Fruit fly (Drosophila melanogaster): ENCODE data around the gene Obp83b.

The Obp83b gene

dm6 chr3R:6006595-6006994, 30.0 kb upstream of the Obp83b start:
- TF ChIP-seq ovo (GFP tag; optimal IDR thresholded peaks at IDR 0.05) (no peak), tj (GFP tag; optimal IDR thresholded peaks at IDR 0.05) (no peak), bab1 (GFP tag; optimal IDR thresholded peaks at IDR 0.05) (no peak), CG7045 (GFP tag; optimal IDR thresholded peaks at IDR 0.05) (no peak), Hr96 (GFP tag; optimal IDR thresholded peaks at IDR 0.05) (no peak), CG33017 (tag; optimal IDR thresholded peaks at IDR 0.05) (no peak), CG5204 (GFP tag; optimal IDR thresholded peaks at IDR 0.05) (no peak)

dm6 chr3R:5998831-5999230, 22.2 kb upstream of the Obp83b start:
- TF ChIP-seq pad (GFP tag; optimal IDR thresholded peaks at IDR 0.05) = no peak
- TF ChIP-seq Mnt (GFP tag; optimal IDR thresholded peaks at IDR 0.05) = no peak
- no peak for TF ChIP-seq Clk (GFP tag; optimal IDR thresholded peaks at IDR 0.05)
- no peak for TF ChIP-seq CG7101 (tag; optimal IDR thresholded peaks at IDR 0.05)

dm6 chr3R:5998235-5998666, 21.6 kb upstream of the Obp83b start:
- peak; percentile 10 for TF ChIP-seq bab1 (GFP tag; optimal IDR thresholded peaks at IDR 0.05)
- no peak for TF ChIP-seq CG7045 (GFP tag; optimal IDR thresholded peaks at IDR 0.05)
- no peak for TF ChIP-seq CG11617 (GFP tag; optimal IDR thresholded peaks at IDR 0.05)

- TF ChIP-seq cic (GFP tag; optimal IDR thresholded peaks at IDR 0.05) (no peak), CG12768 (GFP tag; optimal IDR thresholded peaks at IDR 0.05) (no peak), kay (GFP tag; ENCODE audit: borderline replicate concordance) (no peak), CG1620 (GFP tag; optimal IDR thresholded peaks at IDR 0.05) (no peak), bab1 (GFP tag; optimal IDR thresholded peaks at IDR 0.05) (no peak), cnc (optimal IDR thresholded peaks at IDR 0.05) (no peak), tj (GFP tag; optimal IDR thresholded peaks at IDR 0.05) (no peak), CG7045 (GFP tag; optimal IDR thresholded peaks at IDR 0.05) (no peak), CG33017 (tag; optimal IDR thresholded peaks at IDR 0.05) (no peak), CG11617 (GFP tag; optimal IDR thresholded peaks at IDR 0.05) (no peak), pad (GFP tag; optimal IDR thresholded peaks at IDR 0.05) (no peak), Mnt (GFP tag; optimal IDR thresholded peaks at IDR 0.05) (no peak), CG5204 (GFP tag; optimal IDR thresholded peaks at IDR 0.05) (no peak), CG14711 (tag; optimal IDR thresholded peaks at IDR 0.05) (no peak), Crg-1 (GFP tag; optimal IDR thresholded peaks at IDR 0.05) (no peak), CG7101 (tag; optimal IDR thresholded peaks at IDR 0.05) (no peak), toe (GFP tag; optimal IDR thresholded peaks at IDR 0.05) (no peak)
These were observed 21.2 kb upstream of the Obp83b start for dm6 chr3R:5997822-5998221.

- TF ChIP-seq Clk (GFP tag; optimal IDR thresholded peaks at IDR 0.05) (no peak), cic (GFP tag; optimal IDR thresholded peaks at IDR 0.05) (no peak), CG7101 (tag; optimal IDR thresholded peaks at IDR 0.05) (no peak), CG11617 (GFP tag; optimal IDR thresholded peaks at IDR 0.05) (no peak), cnc (optimal IDR thresholded peaks at IDR 0.05) (no peak), CG5204 (GFP tag; optimal IDR thresholded peaks at IDR 0.05) (no peak), Hr96 (GFP tag; optimal IDR thresholded peaks at IDR 0.05) (no peak), toe (GFP tag; optimal IDR thresholded peaks at IDR 0.05) (no peak), CG33017 (tag; optimal IDR thresholded peaks at IDR 0.05) (no peak), CG1620 (GFP tag; optimal IDR thresholded peaks at IDR 0.05) (no peak), ovo (GFP tag; optimal IDR thresholded peaks at IDR 0.05) (no peak), CG14711 (tag; optimal IDR thresholded peaks at IDR 0.05) (no peak), Mnt (GFP tag; optimal IDR thresholded peaks at IDR 0.05) (no peak)
These were observed 18.8 kb upstream of the Obp83b start for dm6 chr3R:5995381-5995780.

dm6 chr3R:5993857-5994256, 17.2 kb upstream of the Obp83b start:
- TF ChIP-seq CG7101 (tag; optimal IDR thresholded peaks at IDR 0.05) (no peak), CG11617 (GFP tag; optimal IDR thresholded peaks at IDR 0.05) (no peak), CG33017 (tag; optimal IDR thresholded peaks at IDR 0.05) (no peak), Hr96 (GFP tag; optimal IDR thresholded peaks at IDR 0.05) (no peak), cnc (optimal IDR thresholded peaks at IDR 0.05) (no peak), CG12768 (GFP tag; optimal IDR thresholded peaks at IDR 0.05) (no peak), cic (GFP tag; optimal IDR thresholded peaks at IDR 0.05) (no peak), Crg-1 (GFP tag; optimal IDR thresholded peaks at IDR 0.05) (no peak), bab1 (GFP tag; optimal IDR thresholded peaks at IDR 0.05) (no peak), Mnt (GFP tag; optimal IDR thresholded peaks at IDR 0.05) (no peak), Clk (GFP tag; optimal IDR thresholded peaks at IDR 0.05) (no peak), pad (GFP tag; optimal IDR thresholded peaks at IDR 0.05) (no peak), CG5204 (GFP tag; optimal IDR thresholded peaks at IDR 0.05) (no peak), CG14711 (tag; optimal IDR thresholded peaks at IDR 0.05) (no peak), CG1620 (GFP tag; optimal IDR thresholded peaks at IDR 0.05) (no peak), ovo (GFP tag; optimal IDR thresholded peaks at IDR 0.05) (no peak), tj (GFP tag; optimal IDR thresholded peaks at IDR 0.05) (no peak), toe (GFP tag; optimal IDR thresholded peaks at IDR 0.05) (no peak), CG7045 (GFP tag; optimal IDR thresholded peaks at IDR 0.05) (no peak), kay (GFP tag; ENCODE audit: borderline replicate concordance) (no peak)

- TF ChIP-seq CG14711 (tag; optimal IDR thresholded peaks at IDR 0.05) = no peak
- TF ChIP-seq CG5204 (GFP tag; optimal IDR thresholded peaks at IDR 0.05) = no peak
These were observed 1.5 kb downstream of the Obp83b start, which contains the start of gene Obp83a for dm6 chr3R:5975145-5975544. Gene Obp83a (minus strand): TSS chr3R:5975245.
